Worm (Caenorhabditis elegans): ENCODE results near the gene F29B9.5.

Gene F29B9.5

ce11 chrIV:4637840-4638239, 14.4 kb upstream of the F29B9.5 start, which contains the start of gene F19C7.8:
Gene F19C7.8, minus strand, starts transcription at chrIV:4638095.
- TF ChIP-seq lin-1 (GFP tag; IDR thresholded peaks at IDR 0.05) (no peak), tra-1 (GFP tag; IDR thresholded peaks at IDR 0.05) (no peak), arid-1 (GFP tag; conservative IDR thresholded peaks at IDR 0.05) (no peak), ceh-20 (GFP tag; IDR thresholded peaks at IDR 0.05) (no peak), madf-5 (GFP tag; IDR thresholded peaks at IDR 0.05) (no peak), lin-13 (GFP tag; optimal IDR thresholded peaks at IDR 0.05) (no peak), ceh-62 (tag; optimal IDR thresholded peaks at IDR 0.05) (no peak), unc-62 (GFP tag; optimal IDR thresholded peaks at IDR 0.05 in 1 of 2) (peak in 1 of 2 experiments; percentile 78), unc-62 (tag; optimal IDR thresholded peaks at IDR 0.05) (no peak), nhr-237 (tag; optimal IDR thresholded peaks at IDR 0.05) (no peak), daf-19 (GFP tag; conservative IDR thresholded peaks at IDR 0.05) (no peak), ZK337.2 (GFP tag; IDR thresholded peaks at IDR 0.05) (peak; percentile 53; the same call in 1 of the 2 replicates), nhr-11 (tag; optimal IDR thresholded peaks at IDR 0.05) (peak; percentile 29), mep-1 (tag; optimal IDR thresholded peaks at IDR 0.05) (no peak), ctbp-1 (GFP tag; IDR thresholded peaks at IDR 0.05) (no peak), ztf-7 (tag; optimal IDR thresholded peaks at IDR 0.05) (no peak), daf-16 (GFP tag; optimal IDR thresholded peaks at IDR 0.05) (peak in 1 of 2 experiments; percentile 37), daf-16 (tag; optimal IDR thresholded peaks at IDR 0.05) (no peak), spr-1 (tag; optimal IDR thresholded peaks at IDR 0.05) (no peak), nhr-25 (tag; optimal IDR thresholded peaks at IDR 0.05; ENCODE audit: borderline replicate concordance, insufficient read depth) (no peak), rbr-2 (tag; optimal IDR thresholded peaks at IDR 0.05) (no peak)

ce11 chrIV:4639352-4639751, 12.9 kb upstream of the F29B9.5 start:
- TF ChIP-seq mxl-3 (GFP tag; optimal IDR thresholded peaks at IDR 0.05) (no peak), nhr-11 (tag; optimal IDR thresholded peaks at IDR 0.05) (no peak), zip-2 (tag; optimal IDR thresholded peaks at IDR 0.05) (no peak), lin-29 (GFP tag; IDR thresholded peaks at IDR 0.05) (no peak), F10B5.3 (tag; optimal IDR thresholded peaks at IDR 0.05) (no peak), hlh-11 (tag; optimal IDR thresholded peaks at IDR 0.05) (peak; percentile 6), lin-15B (tag; optimal IDR thresholded peaks at IDR 0.05) (no peak), F44E2.7 (GFP tag; IDR thresholded peaks at IDR 0.05) (no peak), duxl-1 (tag; optimal IDR thresholded peaks at IDR 0.05; ENCODE audit: poor library complexity) (no peak), F26F4.8 (GFP tag; conservative IDR thresholded peaks at IDR 0.05) (no peak), ztf-7 (tag; optimal IDR thresholded peaks at IDR 0.05) (no peak), ZK337.2 (GFP tag; IDR thresholded peaks at IDR 0.05) (0 out of 2 replicates have a peak, but pooled peaks have one; percentile 28), ceh-28 (tag; optimal IDR thresholded peaks at IDR 0.05) (no peak), Y48G9A.11 (GFP tag; IDR thresholded peaks at IDR 0.05) (no peak), jun-1 (tag; optimal IDR thresholded peaks at IDR 0.05) (no peak), arid-1 (GFP tag; conservative IDR thresholded peaks at IDR 0.05) (no peak), tag-97 (GFP tag; IDR thresholded peaks at IDR 0.05) (no peak), pqm-1 (tag; optimal IDR thresholded peaks at IDR 0.05) (no peak), lin-13 (GFP tag; optimal IDR thresholded peaks at IDR 0.05) (no peak), pha-4 (GFP tag; IDR thresholded peaks at IDR 0.05) (no peak), pha-4 (tag; optimal IDR thresholded peaks at IDR 0.05) (no peak), ceh-32 (tag; optimal IDR thresholded peaks at IDR 0.05; ENCODE audit: poor library complexity) (no peak), mep-1 (tag; optimal IDR thresholded peaks at IDR 0.05) (no peak), nhr-102 (tag; optimal IDR thresholded peaks at IDR 0.05) (no peak), nhr-48 (tag; optimal IDR thresholded peaks at IDR 0.05) (no peak), aha-1 (tag) (peak; percentile 76), cey-2 (tag; optimal IDR thresholded peaks at IDR 0.05; ENCODE audit: borderline replicate concordance, insufficient read depth) (no peak), saeg-2 (GFP tag; IDR thresholded peaks at IDR 0.05) (no peak), nhr-42 (GFP tag; IDR thresholded peaks at IDR 0.05) (no peak), snpc-4 (tag; optimal IDR thresholded peaks at IDR 0.05) (no peak), mdt-29 (GFP tag; IDR thresholded peaks at IDR 0.05) (no peak), T26A8.4 (GFP tag; IDR thresholded peaks at IDR 0.05) (no peak), dpl-1 (GFP tag; optimal IDR thresholded peaks at IDR 0.05) (no peak), ceh-82 (tag; optimal IDR thresholded peaks at IDR 0.05) (no peak), zip-11 (GFP tag; IDR thresholded peaks at IDR 0.05) (no peak), nhr-28 (tag; optimal IDR thresholded peaks at IDR 0.05) (peak; percentile 41)
